Fruit fly (Drosophila melanogaster): Measurements from ENCODE around the gene dac.

Gene dac

DNA sequence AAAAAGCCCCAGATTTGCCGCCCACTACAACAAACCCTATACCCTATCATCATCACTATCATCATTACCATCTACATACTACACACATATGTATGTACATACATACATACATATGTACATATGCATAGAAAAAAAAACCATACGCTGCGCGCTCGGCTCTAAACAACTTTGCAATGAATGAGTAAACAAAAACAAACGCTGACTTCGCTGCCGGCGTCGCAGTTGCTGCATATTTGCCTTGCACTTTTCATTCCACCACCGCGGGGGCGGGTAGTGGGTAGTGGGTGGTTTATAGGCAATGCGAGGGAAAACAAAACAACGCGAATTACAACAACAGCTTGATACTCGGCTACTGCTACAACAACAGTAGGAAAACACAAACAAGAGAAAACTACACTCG, 37.3 kb upstream of the dac start (continued):
- TF ChIP-seq CG16779 (GFP tag; IDR thresholded peaks at IDR 0.05): peak; percentile 26; the same call in 1 of the 2 replicates
- peak; percentile 70 for TF ChIP-seq Asciz (GFP tag; optimal IDR thresholded peaks at IDR 0.05)
- TF ChIP-seq Sox100B (GFP tag; optimal IDR thresholded peaks at IDR 0.05): peak; percentile 27
- TF ChIP-seq MTF-1 (GFP tag; optimal IDR thresholded peaks at IDR 0.05; ENCODE audit: borderline replicate concordance): peak; percentile 67
- 0 out of 2 replicates have a peak, but pooled peaks have one; percentile 36 for TF ChIP-seq stc (GFP tag; IDR thresholded peaks at IDR 0.05)
- no peak for TF ChIP-seq pros (GFP tag; optimal IDR thresholded peaks at IDR 0.05)
- peak; percentile 62 for TF ChIP-seq Med (GFP tag)
- TF ChIP-seq scrt (GFP tag; optimal IDR thresholded peaks at IDR 0.05): no peak
- TF ChIP-seq cg (GFP tag; optimal IDR thresholded peaks at IDR 0.05): peak; percentile 25
- no peak for TF ChIP-seq Poxn (GFP tag; IDR thresholded peaks at IDR 0.05)
- TF ChIP-seq HLH3B (GFP tag; IDR thresholded peaks at IDR 0.05): no peak; the same call in 1 of the 2 replicates
- no peak for TF ChIP-seq CG7963 (GFP tag; IDR thresholded peaks at IDR 0.05; ENCODE audit: partially characterized antibody)
- peak; percentile 70 for TF ChIP-seq sqz (GFP tag; optimal IDR thresholded peaks at IDR 0.05)
- no peak for TF ChIP-seq inv (GFP tag; IDR thresholded peaks at IDR 0.05; ENCODE audit: partially characterized antibody)
- no peak for TF ChIP-seq CG10209 (GFP tag; optimal IDR thresholded peaks at IDR 0.05)
- TF ChIP-seq kni (GFP tag; optimal IDR thresholded peaks at IDR 0.05): peak; percentile 60
- peak in 1 of 2 experiments; percentile 47 for TF ChIP-seq tll (GFP tag; optimal IDR thresholded peaks at IDR 0.05)
- peak; percentile 44 for TF ChIP-seq twi (tag; optimal IDR thresholded peaks at IDR 0.05)
- TF ChIP-seq CG9727 (GFP tag; optimal IDR thresholded peaks at IDR 0.05): peak; percentile 2
- peak; percentile 24 for TF ChIP-seq CG14710 (tag; optimal IDR thresholded peaks at IDR 0.05)
- peak; percentile 52 for TF ChIP-seq CG4707 (GFP tag; optimal IDR thresholded peaks at IDR 0.05)
- TF ChIP-seq CG31441 (GFP tag; IDR thresholded peaks at IDR 0.05): 0 out of 2 replicates have a peak, but pooled peaks have one; percentile 7
- TF ChIP-seq CG1024 (GFP tag; IDR thresholded peaks at IDR 0.05): peak; percentile 19; the same call in 1 of the 2 replicates
- TF ChIP-seq Eip74EF (GFP tag; optimal IDR thresholded peaks at IDR 0.05): peak in 1 of 2 experiments; percentile 44
- TF ChIP-seq CG15696 (tag; optimal IDR thresholded peaks at IDR 0.05): peak; percentile 11
- TF ChIP-seq CG2875 (GFP tag; optimal IDR thresholded peaks at IDR 0.05): peak; percentile 32
- TF ChIP-seq CG6813 (GFP tag; optimal IDR thresholded peaks at IDR 0.05): peak; percentile 73
- no peak for TF ChIP-seq CG34422 (GFP tag; IDR thresholded peaks at IDR 0.05)
- TF ChIP-seq sr (GFP tag; IDR thresholded peaks at IDR 0.05): 0 out of 3 replicates have a peak, but pooled peaks have one; percentile 38
- TF ChIP-seq ci (GFP tag; IDR thresholded peaks at IDR 0.05): peak; percentile 67
- TF ChIP-seq CG31224 (GFP tag; IDR thresholded peaks at IDR 0.05): no peak
- 0 out of 3 replicates have a peak, but pooled peaks have one; percentile 52 for TF ChIP-seq gce (GFP tag; IDR thresholded peaks at IDR 0.05)
- 0 out of 2 replicates have a peak, but pooled peaks have one; percentile 10 for TF ChIP-seq CG3847 (GFP tag; IDR thresholded peaks at IDR 0.05)
- TF ChIP-seq CG5953 (GFP tag; IDR thresholded peaks at IDR 0.05): no peak
- peak; percentile 15 for TF ChIP-seq lab (GFP tag; optimal IDR thresholded peaks at IDR 0.05)
- 0 out of 2 replicates have a peak, but pooled peaks have one; percentile 20 for TF ChIP-seq ranshi (GFP tag; IDR thresholded peaks at IDR 0.05)
- peak; percentile 22 to 50 for TF ChIP-seq bsh (GFP tag; optimal IDR thresholded peaks at IDR 0.05)
- TF ChIP-seq Drgx (GFP tag; IDR thresholded peaks at IDR 0.05): peak; percentile 71
- peak; percentile 20 for TF ChIP-seq grn (GFP tag; optimal IDR thresholded peaks at IDR 0.05)
- TF ChIP-seq crol (GFP tag; IDR thresholded peaks at IDR 0.05): peak; percentile 71
- TF ChIP-seq nerfin-1 (tag; optimal IDR thresholded peaks at IDR 0.05): peak; percentile 34
- TF ChIP-seq nau (GFP tag; optimal IDR thresholded peaks at IDR 0.05): peak; percentile 8
- TF ChIP-seq Awh (GFP tag; IDR thresholded peaks at IDR 0.05): peak; percentile 35; the same call in 1 of the 2 replicates
- TF ChIP-seq fd64A (GFP tag; optimal IDR thresholded peaks at IDR 0.05): peak; percentile 80
- no peak for TF ChIP-seq CG13894 (tag; optimal IDR thresholded peaks at IDR 0.05)
- TF ChIP-seq zfh1 (GFP tag; IDR thresholded peaks at IDR 0.05): 0 out of 3 replicates have a peak, but pooled peaks have one; percentile 30
- TF ChIP-seq dmrt11E (tag; optimal IDR thresholded peaks at IDR 0.05): peak; percentile 2
- no peak for TF ChIP-seq CG16813 (GFP tag; IDR thresholded peaks at IDR 0.05; ENCODE audit: partially characterized antibody)

All from whole organism, embryonic.